Worm (Caenorhabditis elegans) whole organism, early embryonic: ENCODE results near the gene F16G10.14.

Experiments
- B0310.2 ChIP-seq: sonication (generic microtip); optimal IDR thresholded peaks from 2 replicates; lab custom pipeline; 2016; ENCODE audit warnings: mild to moderate bottlenecking, missing genetic modification characterization, missing compliant biosample characterization
- F13C5.2 ChIP-seq: sonication (generic microtip); optimal IDR thresholded peaks from 2 replicates; lab custom pipeline; 2017; ENCODE audit warnings: mild to moderate bottlenecking, missing genetic modification characterization, inconsistent platforms, missing compliant biosample characterization
- aly-1 ChIP-seq: sonication (generic microtip); optimal IDR thresholded peaks from 2 replicates; lab custom pipeline; 2016; ENCODE audit warnings: missing genetic modification characterization, missing compliant biosample characterization
- ama-1 ChIP-seq: fragments of 150-350 bp; optimal IDR thresholded peaks from 2 replicates; lab custom pipeline; 2014
- ceh-13 ChIP-seq: fragments of 200-800 bp; sonication (Bioruptor generic); optimal IDR thresholded peaks from 2 replicates; lab custom pipeline; 2018; ENCODE audit warnings: mild to moderate bottlenecking, missing genetic modification characterization, missing compliant biosample characterization
- ceh-36 ChIP-seq: sonication (generic microtip); optimal IDR thresholded peaks from 2 replicates; lab custom pipeline; 2016; ENCODE audit warnings: missing genetic modification characterization, inconsistent platforms, missing compliant biosample characterization
- ets-7 ChIP-seq: sonication (generic microtip); optimal IDR thresholded peaks from 2 replicates; lab custom pipeline; 2016; ENCODE audit warnings: missing genotype, missing genetic modification characterization, missing compliant biosample characterization
- flt-1 ChIP-seq: fragments of 200-800 bp; sonication (Bioruptor generic); IDR thresholded peaks from 2 replicates; pipeline ENCODE4 v1.3.6; 2022; ENCODE audit warnings: missing genetic modification characterization, missing compliant biosample characterization
- hmbx-1 ChIP-seq: sonication (generic microtip); optimal IDR thresholded peaks from 2 replicates; lab custom pipeline; 2016; ENCODE audit warnings: mild to moderate bottlenecking, missing genetic modification characterization, missing compliant biosample characterization
- hmg-4 ChIP-seq: fragments of 200-800 bp; sonication (Bioruptor generic); optimal IDR thresholded peaks from 2 replicates; lab custom pipeline; 2018; ENCODE audit warnings: mild to moderate bottlenecking, missing genetic modification characterization, missing compliant biosample characterization
- hnd-1 ChIP-seq: sonication (generic microtip); optimal IDR thresholded peaks from 2 replicates; lab custom pipeline; 2016; ENCODE audit warnings: missing genetic modification characterization, missing compliant biosample characterization
- pes-1 ChIP-seq: fragments of 200-800 bp; sonication (Bioruptor generic); IDR thresholded peaks from 2 replicates; pipeline ENCODE4 v1.3.6; 2022; ENCODE audit warnings: missing genetic modification reagents, missing genetic modification characterization, missing compliant biosample characterization
- scrt-1 ChIP-seq: fragments of 200-800 bp; sonication (Bioruptor generic); IDR thresholded peaks from 2 replicates; pipeline ENCODE4 v1.3.6; 2022; ENCODE audit warnings: missing genetic modification characterization, missing compliant biosample characterization
- sea-1 ChIP-seq: fragments of 200-800 bp; sonication (Bioruptor generic); conservative IDR thresholded peaks from 2 replicates; pipeline ENCODE4 v1.3.6; 2022; ENCODE audit warnings: missing genetic modification characterization, missing compliant biosample characterization
- tbx-11 ChIP-seq: fragments of 200-800 bp; sonication (Bioruptor generic); IDR thresholded peaks from 2 replicates; pipeline ENCODE4 v1.3.6; 2022; ENCODE audit warnings: missing genetic modification characterization, missing compliant biosample characterization
- tbx-37 ChIP-seq: fragments of 200-800 bp; sonication (Bioruptor generic); conservative IDR thresholded peaks from 2 replicates; pipeline ENCODE4 v1.3.6; 2022; ENCODE audit warnings: missing genetic modification reagents, missing genetic modification characterization, missing compliant biosample characterization
- tra-4 ChIP-seq: sonication (generic microtip); optimal IDR thresholded peaks from 2 replicates; lab custom pipeline; 2017; ENCODE audit warnings: missing genetic modification characterization, missing compliant biosample characterization

F16G10.14 gene

DNA sequence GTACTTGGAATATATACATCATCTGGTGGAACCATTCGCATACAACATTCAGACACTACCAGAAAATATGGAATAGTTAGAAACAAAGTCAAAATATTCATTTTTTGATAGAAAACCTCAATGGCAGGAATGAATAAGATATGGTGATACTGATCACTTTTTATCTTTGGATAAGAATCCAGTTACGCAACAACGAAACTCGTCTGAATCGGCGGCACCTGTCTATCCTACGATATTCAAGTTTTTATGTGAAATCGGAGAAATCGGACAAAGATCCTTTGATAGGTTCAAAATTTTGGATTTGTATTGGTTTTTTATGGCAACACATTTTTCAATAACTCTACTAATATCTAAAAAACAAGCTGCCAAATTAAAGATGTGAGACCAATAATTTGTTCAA lies at the start of gene F16G10.14:
F16G10.14 (minus strand) TSS at position 101 of the 400 bp plus-strand sequence.
- no peak for TF ChIP-seq sea-1 (GFP tag; lab: Robert Waterston, UW)
- TF ChIP-seq scrt-1 (GFP tag; lab: Robert Waterston, UW), result no peak
- no peak for TF ChIP-seq hmg-4 (GFP tag; lab: Kevin White, UChicago)
- no peak for TF ChIP-seq ets-7
- no peak for TF ChIP-seq tbx-11
- TF ChIP-seq hmbx-1, result no peak
- no peak for TF ChIP-seq ceh-13 (GFP tag; lab: Kevin White, UChicago)
- no peak for TF ChIP-seq B0310.2 (tag; lab: Kevin White, UChicago)
- TF ChIP-seq aly-1 (tag; lab: Kevin White, UChicago), result no peak
- no peak for TF ChIP-seq tbx-37
- TF ChIP-seq F13C5.2, result no peak
- TF ChIP-seq hnd-1, result no peak
- TF ChIP-seq flt-1 (GFP tag; lab: Robert Waterston, UW), result no peak
- no peak for TF ChIP-seq ceh-36
- TF ChIP-seq ama-1 (lab: Kevin White, UChicago), result no peak
- TF ChIP-seq pes-1 (GFP tag; lab: Robert Waterston, UW), result no peak
- no peak for TF ChIP-seq tra-4 (tag; lab: Kevin White, UChicago)

DNA sequence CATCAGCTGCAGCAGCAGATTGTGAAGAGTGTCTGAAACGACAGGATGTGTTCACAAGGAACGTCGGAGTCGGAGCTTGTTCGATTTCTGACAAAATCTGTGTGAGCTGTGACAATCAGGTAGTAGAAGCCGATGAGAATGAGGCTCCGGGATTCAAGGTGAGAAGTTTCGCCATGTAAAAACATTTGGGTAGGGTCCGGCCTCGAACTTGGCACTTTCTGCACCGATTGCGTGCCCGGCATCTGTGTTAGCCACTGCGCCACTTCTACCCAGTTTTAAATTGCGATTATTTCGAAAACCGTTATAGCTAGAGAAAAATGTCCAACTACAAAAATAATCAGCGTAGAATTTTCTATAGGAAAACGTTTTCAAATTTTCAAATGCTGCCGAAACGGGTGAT lies 47.9 kb upstream of the F16G10.14 start:
- TF ChIP-seq tbx-11 (no peak), F13C5.2 (no peak), B0310.2 (tag; lab: Kevin White, UChicago) (no peak), aly-1 (tag; lab: Kevin White, UChicago) (no peak), hmbx-1 (no peak), ceh-36 (no peak), ets-7 (no peak)

DNA sequence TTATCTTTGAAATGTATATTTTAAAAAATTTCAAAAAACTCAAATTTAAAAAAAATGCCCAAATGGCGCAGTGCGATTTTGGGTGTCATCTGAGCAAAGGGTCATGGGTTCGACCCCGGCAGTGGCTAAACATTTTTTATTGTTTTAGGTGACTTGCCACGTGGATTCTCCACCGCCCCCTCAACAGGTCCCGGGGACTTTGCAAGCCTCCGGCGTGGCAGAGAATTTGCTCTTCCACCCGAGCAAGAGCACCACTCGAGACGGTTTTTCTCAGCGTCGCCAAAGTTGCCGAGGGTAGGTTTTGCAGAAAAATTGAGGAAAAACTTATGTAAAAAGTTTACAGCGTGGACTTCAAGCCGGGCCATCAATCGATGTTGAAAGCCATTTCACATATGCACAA lies 46.4 kb upstream of the F16G10.14 start:
- TF ChIP-seq scrt-1 (GFP tag; lab: Robert Waterston, UW) (no peak), hmbx-1 (no peak), ama-1 (lab: Kevin White, UChicago) (no peak), hnd-1 (no peak), ets-7 (no peak), flt-1 (GFP tag; lab: Robert Waterston, UW) (no peak), aly-1 (tag; lab: Kevin White, UChicago) (no peak), sea-1 (GFP tag; lab: Robert Waterston, UW) (no peak), tbx-37 (no peak), ceh-36 (no peak), B0310.2 (tag; lab: Kevin White, UChicago) (no peak), hmg-4 (GFP tag; lab: Kevin White, UChicago) (no peak), pes-1 (GFP tag; lab: Robert Waterston, UW) (no peak), tbx-11 (no peak), F13C5.2 (no peak), tra-4 (tag; lab: Kevin White, UChicago) (no peak), ceh-13 (GFP tag; lab: Kevin White, UChicago) (no peak)

DNA sequence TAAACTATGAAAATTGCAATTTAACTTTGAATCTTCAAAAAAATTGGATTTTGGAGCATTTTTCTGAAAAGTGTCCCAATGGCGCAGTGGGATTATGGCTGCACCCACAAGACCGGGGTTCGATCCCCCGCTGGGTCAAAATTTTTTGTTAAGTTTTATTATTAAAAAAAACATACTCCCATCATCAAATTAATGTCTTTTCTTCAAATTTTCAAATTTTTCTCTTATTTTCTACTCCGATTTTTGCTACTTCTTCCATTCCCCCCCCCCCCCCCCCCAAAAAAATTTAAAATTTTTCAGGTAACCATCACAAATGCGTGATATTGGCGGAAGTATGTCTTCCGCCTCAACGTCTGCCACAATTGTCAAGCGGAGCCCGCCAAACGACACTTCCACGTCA lies 44.2 kb upstream of the F16G10.14 start, which contains the start of gene vab-19:
vab-19 (plus strand) TSS at position 301 of the 400 bp plus-strand sequence.
- TF ChIP-seq hnd-1, result no peak
- no peak for TF ChIP-seq tbx-37
- no peak for TF ChIP-seq ceh-13 (GFP tag; lab: Kevin White, UChicago)
- TF ChIP-seq tbx-11, result no peak
- TF ChIP-seq hmg-4 (GFP tag; lab: Kevin White, UChicago), result no peak
- TF ChIP-seq tra-4 (tag; lab: Kevin White, UChicago), result no peak

DNA sequence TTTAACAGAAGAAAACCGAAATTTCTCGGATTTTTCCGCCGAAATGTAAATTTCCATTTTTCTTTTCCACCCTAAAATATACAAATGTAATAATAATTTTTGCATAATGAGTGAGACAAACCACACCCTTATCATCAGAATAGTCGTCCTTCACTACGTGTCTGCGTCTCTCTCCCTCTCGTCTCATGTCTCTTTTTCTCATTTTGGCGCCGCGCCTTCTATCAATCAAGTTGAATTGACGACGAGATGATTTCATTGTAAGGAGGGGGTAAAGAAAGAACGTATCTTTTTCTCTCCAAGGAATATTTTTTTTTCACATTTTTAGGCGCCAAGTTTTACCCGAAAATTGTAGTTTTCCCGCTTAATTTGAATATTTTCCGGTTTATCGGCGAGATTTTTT lies 43.5 kb upstream of the F16G10.14 start:
- TF ChIP-seq ama-1 (lab: Kevin White, UChicago) (no peak), ets-7 (no peak), F13C5.2 (no peak), tra-4 (tag; lab: Kevin White, UChicago) (no peak), pes-1 (GFP tag; lab: Robert Waterston, UW) (no peak), hmg-4 (GFP tag; lab: Kevin White, UChicago) (no peak), aly-1 (tag; lab: Kevin White, UChicago) (no peak), flt-1 (GFP tag; lab: Robert Waterston, UW) (no peak), tbx-37 (no peak), scrt-1 (GFP tag; lab: Robert Waterston, UW) (no peak), tbx-11 (no peak), hmbx-1 (no peak), B0310.2 (tag; lab: Kevin White, UChicago) (no peak), hnd-1 (no peak), sea-1 (GFP tag; lab: Robert Waterston, UW) (no peak), ceh-13 (GFP tag; lab: Kevin White, UChicago) (no peak), ceh-36 (no peak)

DNA sequence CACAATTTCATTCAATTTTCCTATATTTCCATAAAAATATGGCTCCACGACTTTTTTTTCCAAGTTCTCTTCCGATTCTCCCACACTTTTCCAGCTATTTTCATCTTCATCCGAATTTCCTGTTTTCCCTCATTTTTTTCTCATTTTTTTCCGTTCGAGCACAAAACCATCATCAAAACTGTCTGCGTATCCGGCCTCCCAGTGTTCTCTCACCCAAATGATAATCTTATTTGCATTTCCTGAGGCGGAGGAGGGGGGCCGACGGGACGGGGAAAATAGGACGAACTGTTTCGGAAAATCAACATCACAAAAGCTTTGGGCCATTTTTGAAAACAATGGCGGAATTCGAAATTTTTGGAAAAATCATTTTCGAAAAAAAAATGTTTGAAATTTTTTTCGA lies 41.5 kb upstream of the F16G10.14 start:
- TF ChIP-seq B0310.2 (tag; lab: Kevin White, UChicago) (no peak), ceh-13 (GFP tag; lab: Kevin White, UChicago) (no peak), hnd-1 (no peak), tra-4 (tag; lab: Kevin White, UChicago) (no peak), ets-7 (no peak), F13C5.2 (no peak)

DNA sequence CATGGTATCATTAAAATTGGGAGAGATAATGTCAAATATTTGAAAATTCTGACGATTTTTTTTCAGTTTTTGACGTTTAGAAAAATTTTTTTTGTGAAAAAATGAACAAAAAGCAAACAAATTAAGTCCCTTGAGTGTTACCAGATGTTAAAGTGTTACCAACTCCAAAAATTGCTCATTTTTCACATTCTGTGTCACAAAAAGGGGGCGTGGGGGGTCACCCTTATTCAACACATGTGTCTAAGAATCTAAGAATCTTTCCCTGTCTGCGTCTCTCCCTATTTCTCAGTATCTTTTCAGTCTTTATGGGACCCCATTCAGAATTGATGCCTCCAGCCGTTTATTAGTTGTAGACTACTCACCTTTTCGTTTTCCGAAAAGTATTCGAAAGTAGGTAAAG lies 40.2 kb upstream of the F16G10.14 start:
- TF ChIP-seq pes-1 (GFP tag; lab: Robert Waterston, UW), result no peak
- no peak for TF ChIP-seq flt-1 (GFP tag; lab: Robert Waterston, UW)
- no peak for TF ChIP-seq hnd-1
- TF ChIP-seq sea-1 (GFP tag; lab: Robert Waterston, UW), result no peak

DNA sequence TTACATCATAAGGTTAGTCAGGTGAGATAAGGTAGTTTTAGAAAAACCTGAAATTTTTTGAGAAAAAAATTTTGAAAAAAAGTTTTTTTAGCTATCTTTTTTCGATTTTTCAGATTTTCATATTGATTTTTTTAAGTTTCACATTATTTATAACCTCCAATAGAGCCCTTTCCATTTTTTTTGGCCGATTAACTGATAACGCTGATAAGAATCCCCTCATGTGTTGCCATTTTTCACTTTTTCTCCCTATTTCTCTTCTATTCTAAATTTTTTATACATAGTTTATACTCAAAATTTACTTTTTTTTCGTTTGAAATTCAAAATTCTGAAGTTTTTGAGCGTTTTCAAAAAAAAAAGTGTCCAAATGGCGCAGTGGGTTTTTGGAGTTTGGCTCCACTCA lies 39.4 kb upstream of the F16G10.14 start:
- no peak for TF ChIP-seq tbx-11
- TF ChIP-seq sea-1 (GFP tag; lab: Robert Waterston, UW), result no peak
- no peak for TF ChIP-seq ceh-13 (GFP tag; lab: Kevin White, UChicago)
- TF ChIP-seq pes-1 (GFP tag; lab: Robert Waterston, UW), result no peak
- no peak for TF ChIP-seq tra-4 (tag; lab: Kevin White, UChicago)
